Fruit fly (Drosophila melanogaster): ENCODE measurements around the gene CG14669.
A peak's percentile ranks its signal among the peaks of the same experiment; 100 is the strongest.

The CG14669 gene

DNA sequence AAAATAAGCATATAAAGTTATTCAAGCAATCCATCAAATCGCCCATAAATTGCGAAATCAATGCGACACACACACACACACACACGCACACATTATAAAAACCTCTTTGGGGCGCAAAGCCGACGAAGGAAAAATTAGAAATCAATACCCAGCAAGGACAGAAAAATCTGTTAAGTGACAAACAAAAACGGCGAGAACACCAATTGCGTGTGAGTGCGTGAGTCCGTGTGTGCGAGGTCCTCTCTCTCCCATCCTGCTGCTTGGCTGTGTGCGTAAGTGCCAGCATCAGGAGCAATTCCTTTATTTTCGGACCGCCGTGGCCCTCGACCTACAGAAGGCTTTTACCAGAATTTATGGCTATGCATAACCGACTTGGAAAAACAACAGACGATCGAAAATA, 2.0 kb upstream of the CG14669 start, which contains the start of gene Orco:
TSS of gene Orco (minus strand) at position 101 of the 400 bp plus-strand sequence.
- no peak for TF ChIP-seq CG6808 (GFP tag; optimal IDR thresholded peaks at IDR 0.05)
- no peak for TF ChIP-seq Ets21C (GFP tag; optimal IDR thresholded peaks at IDR 0.05)
- no peak for TF ChIP-seq Eip93F (GFP tag; optimal IDR thresholded peaks at IDR 0.05)
- no peak for TF ChIP-seq Ets96B (tag; optimal IDR thresholded peaks at IDR 0.05)
- TF ChIP-seq svp (GFP tag), result no peak
- no peak for TF ChIP-seq pdm3 (GFP tag; optimal IDR thresholded peaks at IDR 0.05)
- TF ChIP-seq salr (GFP tag; optimal IDR thresholded peaks at IDR 0.05), result no peak
- TF ChIP-seq CG3032 (tag; optimal IDR thresholded peaks at IDR 0.05), result no peak
- no peak for TF ChIP-seq net (GFP tag; optimal IDR thresholded peaks at IDR 0.05)
- TF ChIP-seq eg (GFP tag; IDR thresholded peaks at IDR 0.05), result no peak

- TF ChIP-seq Hr4 (GFP tag; optimal IDR thresholded peaks at IDR 0.05) (peak; percentile 10), Eip78C (GFP tag) (peak; percentile 77), Blimp-1 (GFP tag; optimal IDR thresholded peaks at IDR 0.05) (no peak), CG10669 (GFP tag; optimal IDR thresholded peaks at IDR 0.05) (peak; percentile 6), Smox (GFP tag; optimal IDR thresholded peaks at IDR 0.05) (peak; percentile 17), Met (GFP tag; optimal IDR thresholded peaks at IDR 0.05) (peak; percentile 3), CG31627 (GFP tag; optimal IDR thresholded peaks at IDR 0.05) (peak; percentile 4), CG8119 (GFP tag; IDR thresholded peaks at IDR 0.05) (0 out of 3 replicates have a peak, but pooled peaks have one; percentile 24), topi (GFP tag; optimal IDR thresholded peaks at IDR 0.05) (no peak), Hr39 (GFP tag; optimal IDR thresholded peaks at IDR 0.05) (peak; percentile 4), CG6808 (GFP tag; optimal IDR thresholded peaks at IDR 0.05) (no peak), svp (GFP tag) (no peak), achi (GFP tag; optimal IDR thresholded peaks at IDR 0.05) (no peak), OdsH (GFP tag; optimal IDR thresholded peaks at IDR 0.05) (peak; percentile 3), CG9139 (GFP tag; optimal IDR thresholded peaks at IDR 0.05) (no peak), CG10631 (GFP tag; optimal IDR thresholded peaks at IDR 0.05) (peak; percentile 2), CG8632 (GFP tag; optimal IDR thresholded peaks at IDR 0.05) (no peak), CG32006 (GFP tag; optimal IDR thresholded peaks at IDR 0.05) (peak; percentile 27)
Observed at dm6 chr3R:5412987-5413386, 1.3 kb upstream of the CG14669 start.

DNA sequence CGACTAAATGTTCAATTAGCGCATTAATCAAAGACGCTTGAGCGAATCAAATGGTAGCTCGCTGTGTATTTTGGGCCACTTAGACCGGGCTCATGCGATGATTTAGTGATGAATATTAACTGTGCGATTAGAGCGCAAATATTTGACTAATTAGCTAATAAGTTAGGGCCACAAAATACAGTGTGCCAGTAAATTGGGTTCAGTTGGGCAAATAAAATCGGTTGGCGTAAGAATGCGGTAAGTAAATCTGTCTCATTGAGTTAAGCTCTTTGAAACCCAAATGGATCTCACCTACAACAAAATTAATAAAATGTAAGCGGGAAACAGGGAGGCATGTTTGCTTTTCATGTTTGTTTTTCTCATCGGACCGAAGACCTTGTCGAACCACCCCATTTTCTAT, 6.1 kb downstream of the CG14669 start:
- peak; percentile 59 for TF ChIP-seq fkh (GFP tag; optimal IDR thresholded peaks at IDR 0.05)
- TF ChIP-seq Sox102F (GFP tag; optimal IDR thresholded peaks at IDR 0.05), result no peak

- no peak for TF ChIP-seq CG7368 (GFP tag; optimal IDR thresholded peaks at IDR 0.05)
- peak; percentile 20 for TF ChIP-seq Sox102F (GFP tag; optimal IDR thresholded peaks at IDR 0.05)
- TF ChIP-seq CG34406 (GFP tag; optimal IDR thresholded peaks at IDR 0.05), result peak; percentile 8
- peak; percentile 51; the same call in 1 of the 3 replicates for TF ChIP-seq CG8119 (GFP tag; IDR thresholded peaks at IDR 0.05)
- TF ChIP-seq Gug (GFP tag; IDR thresholded peaks at IDR 0.05), result no peak
- TF ChIP-seq CG11902 (GFP tag; optimal IDR thresholded peaks at IDR 0.05), result no peak
- TF ChIP-seq CG32006 (GFP tag; optimal IDR thresholded peaks at IDR 0.05), result peak; percentile 38
- TF ChIP-seq Ets96B (tag; optimal IDR thresholded peaks at IDR 0.05), result no peak
- peak; percentile 26 for TF ChIP-seq CG4318 (GFP tag; optimal IDR thresholded peaks at IDR 0.05)
- no peak for TF ChIP-seq Eip75B (GFP tag; optimal IDR thresholded peaks at IDR 0.05)
- peak; percentile 62 for TF ChIP-seq Hr4 (GFP tag; optimal IDR thresholded peaks at IDR 0.05)
- no peak for TF ChIP-seq Sox15 (GFP tag; optimal IDR thresholded peaks at IDR 0.05)
- TF ChIP-seq dac (GFP tag; optimal IDR thresholded peaks at IDR 0.05), result no peak
- no peak for TF ChIP-seq Eip93F (GFP tag; optimal IDR thresholded peaks at IDR 0.05)
- TF ChIP-seq eg (GFP tag; IDR thresholded peaks at IDR 0.05), result peak; percentile 56; the same call in 1 of the 3 replicates
- no peak for TF ChIP-seq CG9139 (GFP tag; optimal IDR thresholded peaks at IDR 0.05)
- TF ChIP-seq Eip78C (GFP tag), result peak; percentile 75
- no peak for TF ChIP-seq CG11762 (GFP tag; optimal IDR thresholded peaks at IDR 0.05; ENCODE audit: insufficient read depth)
- no peak for TF ChIP-seq CG11294 (GFP tag; IDR thresholded peaks at IDR 0.05)
- TF ChIP-seq spab (GFP tag; optimal IDR thresholded peaks at IDR 0.05), result no peak
- no peak for TF ChIP-seq Lpt (GFP tag; optimal IDR thresholded peaks at IDR 0.05)
- no peak for TF ChIP-seq net (GFP tag; optimal IDR thresholded peaks at IDR 0.05)
- TF ChIP-seq Met (GFP tag; optimal IDR thresholded peaks at IDR 0.05), result peak; percentile 10
- TF ChIP-seq esn (GFP tag; optimal IDR thresholded peaks at IDR 0.05), result no peak
- TF ChIP-seq fd85E (GFP tag; optimal IDR thresholded peaks at IDR 0.05), result no peak
- TF ChIP-seq Blimp-1 (GFP tag; optimal IDR thresholded peaks at IDR 0.05), result no peak
- no peak for TF ChIP-seq CG10669 (GFP tag; optimal IDR thresholded peaks at IDR 0.05)
- TF ChIP-seq achi (GFP tag; optimal IDR thresholded peaks at IDR 0.05), result peak; percentile 26
- no peak; the same call in 2 of the 3 replicates for TF ChIP-seq CG6163 (GFP tag; IDR thresholded peaks at IDR 0.05)
- no peak for TF ChIP-seq OdsH (GFP tag; optimal IDR thresholded peaks at IDR 0.05)
- no peak for TF ChIP-seq salr (GFP tag; optimal IDR thresholded peaks at IDR 0.05)
- TF ChIP-seq CG3032 (tag; optimal IDR thresholded peaks at IDR 0.05), result no peak
- no peak for TF ChIP-seq cyc (GFP tag; optimal IDR thresholded peaks at IDR 0.05)
- peak; percentile 31 for TF ChIP-seq pdm3 (GFP tag; optimal IDR thresholded peaks at IDR 0.05)
Observed at dm6 chr3R:5422123-5422522, 7.8 kb downstream of the CG14669 start.

Measured in whole organism, prepupa.